Fruit fly (Drosophila melanogaster): ENCODE data around the gene nsl1.

The nsl1 gene

DNA sequence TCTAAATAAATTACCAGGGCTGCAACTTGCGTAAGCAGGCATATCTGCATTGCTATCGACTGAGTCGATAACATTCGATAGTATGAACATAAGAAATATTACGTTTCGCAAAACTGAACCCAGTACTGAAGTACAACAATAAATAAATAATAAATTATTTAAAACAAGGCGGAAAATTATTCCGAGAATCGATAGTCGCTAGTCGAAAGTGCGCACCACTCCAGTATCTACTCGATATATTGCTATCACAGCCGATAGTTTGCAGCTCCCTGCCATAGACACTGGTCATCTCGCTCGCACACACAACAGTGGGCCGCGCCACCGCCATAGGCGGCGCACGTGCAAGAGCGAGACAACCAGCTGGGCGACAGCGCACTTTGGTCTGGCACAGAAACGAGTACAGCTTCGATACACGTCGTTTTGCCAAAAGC, at the start of gene nsl1:
nsl1 (plus strand) TSS at position 411 of the 431 bp plus-strand sequence.
- TF ChIP-seq Nf-YB (GFP tag; optimal IDR thresholded peaks at IDR 0.05) (peak; percentile 28), btn (GFP tag; optimal IDR thresholded peaks at IDR 0.05) (no peak), Asciz (GFP tag; optimal IDR thresholded peaks at IDR 0.05) (no peak), CG33213 (GFP tag; optimal IDR thresholded peaks at IDR 0.05) (no peak), da (GFP tag; optimal IDR thresholded peaks at IDR 0.05) (no peak), E2f2 (GFP tag; IDR thresholded peaks at IDR 0.05) (peak; percentile 61), stc (GFP tag; IDR thresholded peaks at IDR 0.05) (no peak), Lhr (GFP tag; optimal IDR thresholded peaks at IDR 0.05) (peak; percentile 58), pita (GFP tag; optimal IDR thresholded peaks at IDR 0.05) (no peak), MESR4 (GFP tag; optimal IDR thresholded peaks at IDR 0.05) (peak; percentile 23), slp2 (GFP tag; optimal IDR thresholded peaks at IDR 0.05) (no peak), CG9437 (GFP tag; optimal IDR thresholded peaks at IDR 0.05) (peak; percentile 64), tgo (GFP tag; IDR thresholded peaks at IDR 0.05) (no peak), zf30C (GFP tag; optimal IDR thresholded peaks at IDR 0.05) (no peak), CG13123 (GFP tag; optimal IDR thresholded peaks at IDR 0.05) (no peak), CG4617 (GFP tag; optimal IDR thresholded peaks at IDR 0.05; ENCODE audit: borderline replicate concordance) (peak; percentile 40), inv (GFP tag; IDR thresholded peaks at IDR 0.05; ENCODE audit: partially characterized antibody) (peak; percentile 97), CG17568 (GFP tag; optimal IDR thresholded peaks at IDR 0.05) (no peak), CG10462 (GFP tag; optimal IDR thresholded peaks at IDR 0.05) (peak; percentile 54), wek (GFP tag; optimal IDR thresholded peaks at IDR 0.05) (no peak), Aef1 (GFP tag; IDR thresholded peaks at IDR 0.05) (0 out of 3 replicates have a peak, but pooled peaks have one; percentile 18), CG11560 (tag; IDR thresholded peaks at IDR 0.05) (peak; percentile 97), nmo (GFP tag; optimal IDR thresholded peaks at IDR 0.05) (peak; percentile 67), CG10209 (GFP tag; optimal IDR thresholded peaks at IDR 0.05) (no peak), NFAT (GFP tag; IDR thresholded peaks at IDR 0.05) (no peak), HLHmδ (GFP tag; optimal IDR thresholded peaks at IDR 0.05) (no peak), bbx (GFP tag; IDR thresholded peaks at IDR 0.05; ENCODE audit: partially characterized antibody) (peak; percentile 96), CG2120 (GFP tag; optimal IDR thresholded peaks at IDR 0.05) (peak; percentile 14), kni (GFP tag; optimal IDR thresholded peaks at IDR 0.05) (peak; percentile 46), luna (GFP tag; optimal IDR thresholded peaks at IDR 0.05) (no peak), Bgb (GFP tag; IDR thresholded peaks at IDR 0.05; ENCODE audit: partially characterized antibody) (peak; percentile 97), grau (tag; optimal IDR thresholded peaks at IDR 0.05) (peak; percentile 44), Hr39 (optimal IDR thresholded peaks at IDR 0.05) (no peak), CG2202 (tag; optimal IDR thresholded peaks at IDR 0.05) (no peak), H2.0 (GFP tag; IDR thresholded peaks at IDR 0.05) (no peak), trh (GFP tag; optimal IDR thresholded peaks at IDR 0.05) (no peak), so (GFP tag; IDR thresholded peaks at IDR 0.05) (no peak), CG14050 (GFP tag; IDR thresholded peaks at IDR 0.05) (0 out of 3 replicates have a peak, but pooled peaks have one; percentile 14), Spps (tag; optimal IDR thresholded peaks at IDR 0.05) (no peak), Dip3 (GFP tag; optimal IDR thresholded peaks at IDR 0.05) (no peak), CG6175 (GFP tag; IDR thresholded peaks at IDR 0.05) (no peak), CG15073 (GFP tag; optimal IDR thresholded peaks at IDR 0.05) (no peak), CG4424 (GFP tag; optimal IDR thresholded peaks at IDR 0.05) (peak; percentile 46), CG2199 (GFP tag; IDR thresholded peaks at IDR 0.05) (0 out of 3 replicates have a peak, but pooled peaks have one; percentile 44), Dp (GFP tag; optimal IDR thresholded peaks at IDR 0.05) (peak; percentile 39), ssp (GFP tag; IDR thresholded peaks at IDR 0.05) (no peak), Elba2 (GFP tag; optimal IDR thresholded peaks at IDR 0.05) (peak; percentile 19), Adf1 (GFP tag; IDR thresholded peaks at IDR 0.05) (peak; percentile 81), Ptx1 (GFP tag; IDR thresholded peaks at IDR 0.05) (peak; percentile 37; the same call in 1 of the 2 replicates), bowl (GFP tag; IDR thresholded peaks at IDR 0.05) (no peak), CG13894 (tag; optimal IDR thresholded peaks at IDR 0.05) (peak; percentile 11), ash1 (GFP tag; optimal IDR thresholded peaks at IDR 0.05) (no peak)
